Fruit fly (Drosophila melanogaster): ENCODE results near the gene Edg84A.

Gene Edg84A

DNA sequence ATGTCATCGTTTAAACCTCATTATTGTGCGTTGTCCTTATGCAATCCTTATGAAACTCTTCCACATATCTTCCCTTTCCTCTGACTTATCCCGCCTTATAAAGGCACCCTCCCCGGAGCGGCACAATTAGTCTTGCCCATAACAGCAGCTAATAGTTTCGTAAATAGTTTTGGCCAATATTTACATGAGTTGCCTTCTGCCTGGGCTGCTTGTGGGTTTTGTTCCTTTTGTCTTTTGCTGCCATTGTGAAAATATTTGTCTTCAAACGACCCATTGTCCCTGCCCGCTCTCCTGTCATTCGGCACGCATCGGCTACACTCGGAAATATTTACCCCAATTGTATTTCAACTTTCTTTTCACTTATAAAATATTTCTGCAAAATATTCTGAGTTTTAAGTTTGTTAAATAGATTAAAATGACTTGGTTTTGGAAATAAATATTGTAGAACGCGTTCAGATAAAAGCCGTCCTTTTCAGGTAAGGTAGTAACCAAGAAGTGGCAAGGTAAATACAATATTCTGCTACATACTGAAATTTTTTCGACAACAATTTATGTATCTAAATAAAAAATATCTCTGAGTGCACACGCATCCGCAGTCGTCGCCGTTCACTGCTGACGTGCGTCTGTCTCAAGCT, 39.4 kb downstream of the Edg84A start (continued):
- TF ChIP-seq Neu2 (GFP tag; optimal IDR thresholded peaks at IDR 0.05; ENCODE audit: borderline replicate concordance) (peak; percentile 9), CG8478 (optimal IDR thresholded peaks at IDR 0.05) (no peak), CG1024 (GFP tag; IDR thresholded peaks at IDR 0.05) (no peak), so (GFP tag; IDR thresholded peaks at IDR 0.05) (no peak), luna (GFP tag; optimal IDR thresholded peaks at IDR 0.05) (no peak), CG6689 (GFP tag; IDR thresholded peaks at IDR 0.05) (0 out of 2 replicates have a peak, but pooled peaks have one; percentile 22), CG10267 (tag; optimal IDR thresholded peaks at IDR 0.05) (peak; percentile 51), Dll (GFP tag; IDR thresholded peaks at IDR 0.05; ENCODE audit: partially characterized antibody) (no peak), Scr (GFP tag; IDR thresholded peaks at IDR 0.05; ENCODE audit: partially characterized antibody) (no peak), sd (tag; optimal IDR thresholded peaks at IDR 0.05) (no peak), phol (tag; optimal IDR thresholded peaks at IDR 0.05) (peak; percentile 71), CG16863 (GFP tag; optimal IDR thresholded peaks at IDR 0.05) (no peak), slou (GFP tag; optimal IDR thresholded peaks at IDR 0.05) (no peak), Dip2 (GFP tag; IDR thresholded peaks at IDR 0.05) (no peak), MTF-1 (GFP tag; optimal IDR thresholded peaks at IDR 0.05; ENCODE audit: borderline replicate concordance) (no peak), kay (GFP tag; optimal IDR thresholded peaks at IDR 0.05) (no peak), wor (GFP tag; IDR thresholded peaks at IDR 0.05) (no peak), jumu (GFP tag; optimal IDR thresholded peaks at IDR 0.05) (no peak), CG4282 (GFP tag; optimal IDR thresholded peaks at IDR 0.05) (no peak), wek (GFP tag; optimal IDR thresholded peaks at IDR 0.05) (no peak), Hmx (GFP tag; optimal IDR thresholded peaks at IDR 0.05) (no peak), sna (GFP tag; IDR thresholded peaks at IDR 0.05; ENCODE audit: partially characterized antibody) (no peak), fd3F (GFP tag; optimal IDR thresholded peaks at IDR 0.05) (no peak), CG2129 (GFP tag; IDR thresholded peaks at IDR 0.05; ENCODE audit: partially characterized antibody) (no peak), otp (GFP tag; IDR thresholded peaks at IDR 0.05) (no peak), CG13775 (GFP tag; optimal IDR thresholded peaks at IDR 0.05) (peak; percentile 27), H15 (GFP tag; IDR thresholded peaks at IDR 0.05) (no peak), cwo (GFP tag; optimal IDR thresholded peaks at IDR 0.05) (no peak), CG1792 (GFP tag; optimal IDR thresholded peaks at IDR 0.05) (no peak), pnt (GFP tag; optimal IDR thresholded peaks at IDR 0.05) (no peak), CG9817 (tag; optimal IDR thresholded peaks at IDR 0.05) (no peak), CG5245 (GFP tag; optimal IDR thresholded peaks at IDR 0.05) (no peak), CG4730 (GFP tag; IDR thresholded peaks at IDR 0.05) (no peak), gcm2 (GFP tag; optimal IDR thresholded peaks at IDR 0.05) (no peak), onecut (GFP tag; IDR thresholded peaks at IDR 0.05) (0 out of 2 replicates have a peak, but pooled peaks have one; percentile 18), CG8924 (tag; optimal IDR thresholded peaks at IDR 0.05) (peak; percentile 52), CG4360 (GFP tag; IDR thresholded peaks at IDR 0.05) (no peak), CG13424 (tag; optimal IDR thresholded peaks at IDR 0.05) (peak; percentile 32), Vsx1 (GFP tag; optimal IDR thresholded peaks at IDR 0.05) (no peak), CG9609 (GFP tag; optimal IDR thresholded peaks at IDR 0.05) (no peak), slp2 (GFP tag; optimal IDR thresholded peaks at IDR 0.05) (no peak), CG17612 (GFP tag; IDR thresholded peaks at IDR 0.05) (no peak), Max (GFP tag; optimal IDR thresholded peaks at IDR 0.05) (no peak), twi (tag; optimal IDR thresholded peaks at IDR 0.05) (no peak), HHEX (GFP tag; optimal IDR thresholded peaks at IDR 0.05) (no peak), CG34224 (GFP tag; IDR thresholded peaks at IDR 0.05; ENCODE audit: partially characterized antibody) (no peak), exex (tag; optimal IDR thresholded peaks at IDR 0.05) (no peak), Six4 (GFP tag; optimal IDR thresholded peaks at IDR 0.05) (no peak), fu2 (GFP tag; optimal IDR thresholded peaks at IDR 0.05) (no peak), CG32532 (GFP tag; IDR thresholded peaks at IDR 0.05) (no peak), stc (GFP tag; IDR thresholded peaks at IDR 0.05) (no peak)

Data from whole organism, embryonic.